Worm (Caenorhabditis elegans) whole organism, L3 larva: ENCODE measurements around the gene prx-19.

Source experiments
- R02D3.7 ChIP-seq: fragments of 150-350 bp; optimal IDR thresholded peaks from 2 replicates; lab custom pipeline; 2014; ENCODE audit warnings: missing biosample characterization, missing genetic modification characterization
- aly-2 ChIP-seq: fragments of 150-350 bp; optimal IDR thresholded peaks from 2 replicates; lab custom pipeline; 2014; ENCODE audit warnings: missing biosample characterization, missing genetic modification characterization
- ama-1 ChIP-seq: fragments of 150-350 bp; optimal IDR thresholded peaks from 2 replicates; lab custom pipeline; 2018
- ceh-82 ChIP-seq: fragments of 150-350 bp; optimal IDR thresholded peaks from 2 replicates; lab custom pipeline; 2014; ENCODE audit warnings: missing biosample characterization, missing genetic modification characterization
- elt-1 ChIP-seq: fragments of 150-350 bp; optimal IDR thresholded peaks from 2 replicates; lab custom pipeline; 2014; ENCODE audit warnings: missing biosample characterization, missing genetic modification characterization
- mdl-1 ChIP-seq: fragments of 150-350 bp; optimal IDR thresholded peaks from 2 replicates; lab custom pipeline; 2014; ENCODE audit warnings: missing biosample characterization, missing genetic modification characterization
- nhr-12 ChIP-seq: fragments of 150-350 bp; optimal IDR thresholded peaks from 2 replicates; lab custom pipeline; 2014; ENCODE audit warnings: missing biosample characterization, missing genetic modification characterization
- nhr-43 ChIP-seq: sonication (generic microtip); optimal IDR thresholded peaks from 2 replicates; lab custom pipeline; 2016; ENCODE audit warnings: mild to moderate bottlenecking, missing genetic modification characterization, missing compliant biosample characterization; ENCODE audit not compliant: poor library complexity, severe bottlenecking
- pha-4 ChIP-seq: fragments of 150-350 bp; optimal IDR thresholded peaks from 2 replicates; lab custom pipeline; 2014; ENCODE audit warnings: missing biosample characterization, missing genetic modification reagents, missing genetic modification characterization
- skn-1 ChIP-seq: fragments of 150-350 bp; optimal IDR thresholded peaks from 2 replicates; lab custom pipeline; 2014; ENCODE audit warnings: missing biosample characterization, missing genetic modification characterization
- unc-62 ChIP-seq: fragments of 150-350 bp; sonication (generic microtip); optimal IDR thresholded peaks from 4 replicates; lab custom pipeline; 2014; ENCODE audit warnings: missing biosample characterization, missing genetic modification reagents, missing genetic modification characterization
- ztf-4 ChIP-seq: fragments of 150-350 bp; optimal IDR thresholded peaks from 2 replicates; lab custom pipeline; 2014; ENCODE audit warnings: missing biosample characterization, missing genetic modification characterization

DNA sequence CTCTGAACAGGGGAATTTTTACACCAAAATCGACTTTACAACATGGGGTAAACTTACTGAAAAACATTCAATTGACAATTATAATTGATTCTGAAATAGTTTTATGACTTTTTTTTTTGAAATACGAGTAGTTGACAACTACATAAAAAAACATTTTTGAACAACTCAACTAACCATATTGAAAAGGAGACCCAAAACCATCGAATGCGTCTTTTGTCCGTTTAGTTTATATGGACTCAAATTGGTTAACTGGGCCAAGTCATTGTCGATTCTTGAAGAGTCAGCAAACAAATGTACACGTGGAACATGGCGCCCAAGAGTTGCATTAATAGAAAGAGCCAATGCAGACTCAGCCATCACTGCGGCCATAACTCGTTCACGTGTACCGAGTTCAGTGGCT, 42.6 kb downstream of the prx-19 start:
- TF ChIP-seq ztf-4 (tag; lab: Kevin White, UChicago) (no peak), elt-1 (no peak), mdl-1 (tag; lab: Kevin White, UChicago) (no peak), ama-1 (lab: Kevin White, UChicago) (no peak), nhr-43 (tag; lab: Kevin White, UChicago) (no peak), unc-62 (GFP tag; lab: Kevin White, UChicago) (no peak), R02D3.7 (no peak), ceh-82 (tag; lab: Kevin White, UChicago) (no peak), pha-4 (tag; lab: Kevin White, UChicago) (no peak), aly-2 (tag; lab: Kevin White, UChicago) (no peak), skn-1 (tag; lab: Kevin White, UChicago) (no peak), nhr-12 (tag; lab: Kevin White, UChicago) (no peak)
